Worm (Caenorhabditis elegans) whole organism, young adult: ENCODE data around the gene gstk-1.

ENCODE experiments used
- B0019.2 ChIP-seq: fragments of 200-800 bp; sonication (Bioruptor generic); conservative IDR thresholded peaks from 2 replicates; pipeline ENCODE4 v1.3.6; 2022; ENCODE audit warnings: missing genetic modification reagents, missing genetic modification characterization, missing compliant biosample characterization
- B0261.1 ChIP-seq: sonication (generic microtip); optimal IDR thresholded peaks from 2 replicates; lab custom pipeline; 2016; ENCODE audit warnings: mild to moderate bottlenecking, missing genetic modification characterization, moderate library complexity, missing compliant biosample characterization
- F10E7.11 ChIP-seq: sonication (generic microtip); optimal IDR thresholded peaks from 2 replicates; lab custom pipeline; 2017; ENCODE audit warnings: mild to moderate bottlenecking, missing genetic modification characterization, moderate library complexity, missing compliant biosample characterization
- F22D6.2 ChIP-seq: sonication (generic microtip); optimal IDR thresholded peaks from 2 replicates; lab custom pipeline; 2016; ENCODE audit warnings: mild to moderate bottlenecking, missing genetic modification characterization, missing compliant biosample characterization
- F39B2.1 ChIP-seq: fragments of 200-800 bp; sonication (Bioruptor generic); IDR thresholded peaks from 2 replicates; pipeline ENCODE4 v1.3.6; 2022; ENCODE audit warnings: missing genetic modification reagents, missing genetic modification characterization, missing compliant biosample characterization
- F49E8.2 ChIP-seq: sonication (generic microtip); optimal IDR thresholded peaks from 3 replicates; lab custom pipeline; 2017; ENCODE audit warnings: missing genetic modification characterization, mild to moderate bottlenecking, missing compliant biosample characterization, antibody characterized with exemption, moderate library complexity; ENCODE audit not compliant: insufficient read depth
- F52B5.7 ChIP-seq: sonication (generic microtip); optimal IDR thresholded peaks from 2 replicates; lab custom pipeline; 2016; ENCODE audit warnings: mild to moderate bottlenecking, missing genetic modification characterization, missing compliant biosample characterization
- T26A5.8 ChIP-seq: sonication (generic microtip); optimal IDR thresholded peaks from 2 replicates; lab custom pipeline; 2016; ENCODE audit warnings: missing genetic modification characterization, missing compliant biosample characterization
- ZK185.1 ChIP-seq: sonication (generic microtip); optimal IDR thresholded peaks from 2 replicates; lab custom pipeline; 2016; ENCODE audit warnings: mild to moderate bottlenecking, missing genetic modification characterization, missing compliant biosample characterization; ENCODE audit not compliant: poor library complexity, severe bottlenecking
- atf-7 ChIP-seq: sonication (generic microtip); optimal IDR thresholded peaks from 2 replicates; lab custom pipeline; 2017; ENCODE audit warnings: mild to moderate bottlenecking, missing genetic modification characterization, missing compliant biosample characterization
- attf-5 ChIP-seq: fragments of 200-800 bp; sonication (Bioruptor generic); optimal IDR thresholded peaks from 2 replicates; lab custom pipeline; 2018; ENCODE audit warnings: mild to moderate bottlenecking, missing genetic modification characterization, missing compliant biosample characterization
- bed-2 ChIP-seq: fragments of 200-800 bp; sonication (Bioruptor generic); IDR thresholded peaks from 2 replicates; pipeline ENCODE4 v1.3.6; 2022; ENCODE audit warnings: missing genetic modification reagents, missing genetic modification characterization, missing compliant biosample characterization
- cebp-1 ChIP-seq, 2 experiments: fragments of 200-800 bp in 1 of 2; sonication (Bioruptor generic) in 1 of 2; sonication (generic microtip) in 1 of 2; IDR thresholded peaks in 1 of 2; optimal IDR thresholded peaks in 1 of 2; 2 replicates each; pipeline versions ENCODE4 v1.3.6 to Lab custom; 2017 to 2022; ENCODE audit warnings: missing compliant biosample characterization in 2 of 2, missing genetic modification characterization in 2 of 2, mild to moderate bottlenecking in 1 of 2, missing genetic modification reagents in 1 of 2, moderate library complexity in 1 of 2
- ceh-40 ChIP-seq: fragments of 200-800 bp; sonication (Bioruptor generic); IDR thresholded peaks from 2 replicates; pipeline ENCODE4 v1.3.6; 2022; ENCODE audit warnings: missing genetic modification characterization, missing compliant biosample characterization
- dpff-1 ChIP-seq: sonication (generic microtip); optimal IDR thresholded peaks from 2 replicates; lab custom pipeline; 2017; ENCODE audit warnings: mild to moderate bottlenecking, missing genetic modification characterization, missing compliant biosample characterization
- egl-44 ChIP-seq: fragments of 200-800 bp; sonication (Bioruptor generic); IDR thresholded peaks from 2 replicates; pipeline ENCODE4 v1.3.6; 2022; ENCODE audit warnings: missing genetic modification reagents, missing genetic modification characterization, missing compliant biosample characterization
- ekl-4 ChIP-seq: fragments of 200-800 bp; sonication (Bioruptor generic); IDR thresholded peaks from 2 replicates; pipeline ENCODE4 v1.3.6; 2022; ENCODE audit warnings: missing genetic modification reagents, missing genetic modification characterization, missing compliant biosample characterization
- fkh-3 ChIP-seq: sonication (generic microtip); optimal IDR thresholded peaks from 2 replicates; lab custom pipeline; 2016; ENCODE audit warnings: mild to moderate bottlenecking, missing genetic modification characterization, missing compliant biosample characterization
- hlh-26 ChIP-seq: fragments of 200-800 bp; sonication (Bioruptor generic); conservative IDR thresholded peaks from 2 replicates; pipeline ENCODE4 v1.3.6; 2022; ENCODE audit warnings: missing genetic modification reagents, missing genetic modification characterization, missing compliant biosample characterization
- hmg-1.2 ChIP-seq: fragments of 200-800 bp; sonication (Bioruptor generic); IDR thresholded peaks from 2 replicates; pipeline ENCODE4 v1.3.6; 2022; ENCODE audit warnings: missing genetic modification reagents, missing genetic modification characterization, missing compliant biosample characterization
- hrde-1 ChIP-seq: sonication (generic microtip); optimal IDR thresholded peaks from 2 replicates; lab custom pipeline; 2016; ENCODE audit warnings: missing genetic modification characterization, mild to moderate bottlenecking, missing compliant biosample characterization, moderate library complexity, missing genotype, missing genetic modification reagents, borderline replicate concordance
- hsf-1 ChIP-seq: fragments of 200-800 bp; sonication (Bioruptor generic); IDR thresholded peaks from 2 replicates; pipeline ENCODE4 v1.3.6; 2022; ENCODE audit warnings: missing genetic modification reagents, missing genetic modification characterization, missing compliant biosample characterization
- lag-1 ChIP-seq: fragments of 200-800 bp; sonication (Bioruptor generic); IDR thresholded peaks from 2 replicates; pipeline ENCODE4 v1.3.6; 2022; ENCODE audit warnings: missing genetic modification reagents, missing genetic modification characterization, missing compliant biosample characterization
- let-607 ChIP-seq, 2 experiments: fragments of 200-800 bp in 1 of 2; sonication (Bioruptor generic) in 1 of 2; sonication (generic microtip) in 1 of 2; optimal IDR thresholded peaks; 2 replicates each; lab custom pipeline; 2016 to 2018; ENCODE audit warnings: mild to moderate bottlenecking in 2 of 2, missing compliant biosample characterization in 2 of 2, missing genetic modification characterization in 2 of 2, moderate library complexity in 2 of 2, missing genotype in 1 of 2
- lin-35 ChIP-seq, 3 experiments: fragments of 150-350 bp in 2 of 3; sonication (generic microtip) in 1 of 3; optimal IDR thresholded peaks; 2 replicates each; lab custom pipeline; 2014 to 2018; ENCODE audit warnings: missing biosample characterization in 3 of 3, missing genetic modification characterization in 3 of 3, missing genetic modification reagents in 3 of 3
- mel-28 ChIP-seq: sonication (generic microtip); optimal IDR thresholded peaks from 2 replicates; lab custom pipeline; 2016; ENCODE audit warnings: borderline replicate concordance, mild to moderate bottlenecking, missing genetic modification characterization, missing compliant biosample characterization
- mxl-1 ChIP-seq: sonication (generic microtip); optimal IDR thresholded peaks from 2 replicates; lab custom pipeline; 2016; ENCODE audit warnings: missing genetic modification characterization, missing compliant biosample characterization
- nfyb-1 ChIP-seq: fragments of 200-800 bp; sonication (Bioruptor generic); IDR thresholded peaks from 2 replicates; pipeline ENCODE4 v1.3.6; 2022; ENCODE audit warnings: missing genetic modification reagents, missing genetic modification characterization, missing compliant biosample characterization
- nhr-179 ChIP-seq: sonication (generic microtip); optimal IDR thresholded peaks from 2 replicates; lab custom pipeline; 2016; ENCODE audit warnings: mild to moderate bottlenecking, missing genetic modification characterization, missing compliant biosample characterization
- nhr-80 ChIP-seq: sonication (generic microtip); optimal IDR thresholded peaks from 2 replicates; lab custom pipeline; 2016; ENCODE audit warnings: missing genetic modification characterization, missing compliant biosample characterization
- rpc-1 ChIP-seq, 2 experiments: fragments of 150-350 bp in 1 of 2; sonication (generic microtip) in 1 of 2; optimal IDR thresholded peaks; 2 replicates each; lab custom pipeline; 2014 to 2018; ENCODE audit warnings: missing biosample characterization in 1 of 2, missing genetic modification characterization in 1 of 2, missing genetic modification reagents in 1 of 2, missing genotype in 1 of 2
- tbp1 ChIP-seq: fragments of 200-800 bp; sonication (Bioruptor generic); optimal IDR thresholded peaks from 2 replicates; lab custom pipeline; 2018; ENCODE audit warnings: mild to moderate bottlenecking, missing genetic modification characterization, missing compliant biosample characterization
- unc-62 ChIP-seq: fragments of 150-350 bp; optimal IDR thresholded peaks from 2 replicates; lab custom pipeline; 2014; ENCODE audit warnings: missing biosample characterization, missing genetic modification reagents, missing genetic modification characterization
- zfh-2 ChIP-seq: fragments of 200-800 bp; sonication (Bioruptor generic); conservative IDR thresholded peaks from 2 replicates; pipeline ENCODE4 v1.3.6; 2022; ENCODE audit warnings: missing genetic modification reagents, missing genetic modification characterization, missing compliant biosample characterization

The gstk-1 gene

ce11 chrII:9653679-9654078 lies 2.8 kb upstream of the gstk-1 start, which contains the start of gene ZK1307.2:
Gene ZK1307.2 (minus strand): TSS chrII:9653952.
- TF ChIP-seq dpff-1 (tag; lab: Kevin White, UChicago) (no peak), ceh-40 (no peak), egl-44 (GFP tag; lab: Robert Waterston, UW) (no peak), F49E8.2 (tag; lab: Kevin White, UChicago) (no peak), F39B2.1 (no peak), hlh-26 (GFP tag; lab: Robert Waterston, UW) (no peak), mxl-1 (tag; lab: Kevin White, UChicago) (no peak), B0261.1 (tag; lab: Kevin White, UChicago) (no peak), attf-5 (GFP tag; lab: Kevin White, UChicago) (no peak), nhr-80 (no peak), F52B5.7 (tag; lab: Kevin White, UChicago) (no peak), hsf-1 (no peak), T26A5.8 (tag; lab: Kevin White, UChicago) (no peak), B0019.2 (GFP tag; lab: Robert Waterston, UW) (no peak), hmg-1.2 (no peak)

DNA sequence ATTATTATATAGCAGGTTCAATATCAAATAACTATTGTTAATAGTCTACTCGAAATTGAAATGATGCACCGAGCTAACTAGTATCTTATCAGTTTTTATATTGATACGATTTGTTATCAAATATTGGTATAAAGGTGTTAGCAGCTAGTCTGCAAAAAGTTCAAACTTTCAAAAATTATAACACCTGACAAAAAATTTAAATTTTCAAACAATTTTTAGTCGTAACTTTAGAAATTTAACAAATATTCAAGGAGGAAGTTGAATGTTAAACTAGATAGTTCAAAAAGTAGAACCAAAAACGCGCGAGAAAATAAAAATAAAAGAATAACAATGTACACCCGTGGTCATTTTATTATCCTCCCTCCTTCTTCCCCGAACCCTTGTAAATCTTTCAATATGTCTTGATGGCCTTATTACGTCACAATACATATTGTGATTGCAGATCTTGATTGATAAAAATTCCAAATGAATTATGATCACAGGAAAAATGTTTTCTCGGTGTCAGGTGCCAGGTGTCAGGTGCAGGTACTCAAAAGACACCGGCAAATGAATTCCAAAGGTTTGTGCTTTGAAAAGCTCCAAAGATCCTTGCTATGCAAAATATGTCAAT lies 870 bp upstream of the gstk-1 start, which contains the start of gene ZK1307.1:
TSS of gene ZK1307.1 (minus strand) at position 51 of the 610 bp plus-strand sequence.
- TF ChIP-seq F49E8.2 (tag; lab: Kevin White, UChicago) (no peak), B0019.2 (GFP tag; lab: Robert Waterston, UW) (no peak), hsf-1 (no peak), nhr-179 (tag; lab: Kevin White, UChicago) (no peak), lag-1 (GFP tag; lab: Robert Waterston, UW) (no peak), F52B5.7 (tag; lab: Kevin White, UChicago) (no peak), nfyb-1 (no peak), zfh-2 (no peak)

DNA sequence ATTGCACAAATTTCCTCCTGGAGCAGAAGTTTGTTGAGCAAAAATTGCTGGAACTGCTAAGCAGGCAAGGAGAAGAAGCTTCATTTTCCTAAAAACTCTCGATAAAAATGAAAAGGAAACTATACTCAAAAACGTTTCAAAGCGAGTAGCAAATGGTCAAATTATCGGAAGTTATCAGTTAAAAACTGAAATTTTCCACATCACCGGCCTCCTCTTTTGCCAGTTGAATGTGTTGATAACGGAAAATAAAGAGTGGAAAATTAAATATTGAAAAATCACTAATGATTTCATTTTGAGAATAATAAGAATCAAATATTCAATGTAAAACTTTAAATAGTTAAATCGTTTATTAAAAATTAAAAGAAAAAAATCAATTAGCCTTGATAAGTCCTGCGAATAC lies 2.4 kb downstream of the gstk-1 start, which contains the start of gene ZK1320.2:
TSS of gene ZK1320.2 (minus strand) at position 88 of the 400 bp plus-strand sequence.
- no peak for TF ChIP-seq ekl-4 (GFP tag; lab: Robert Waterston, UW)
- no peak for TF ChIP-seq cebp-1 (GFP tag; IDR thresholded peaks at IDR 0.05; lab: Robert Waterston, UW)
- no peak for TF ChIP-seq cebp-1 (tag; optimal IDR thresholded peaks at IDR 0.05; lab: Kevin White, UChicago)
- TF ChIP-seq rpc-1 (optimal IDR thresholded peaks at IDR 0.05; lab: Kevin White, UChicago): no peak
- no peak for TF ChIP-seq rpc-1 (tag; optimal IDR thresholded peaks at IDR 0.05; lab: Kevin White, UChicago)
- no peak for TF ChIP-seq fkh-3
- TF ChIP-seq unc-62: no peak
- TF ChIP-seq hsf-1: no peak
- no peak for TF ChIP-seq tbp1 (GFP tag; lab: Kevin White, UChicago)
- TF ChIP-seq ZK185.1 (tag; lab: Kevin White, UChicago): no peak
- TF ChIP-seq hrde-1 (tag; lab: Kevin White, UChicago): no peak
- TF ChIP-seq let-607 (tag; optimal IDR thresholded peaks at IDR 0.05; lab: Kevin White, UChicago): peak in 1 of 2 experiments; percentile 7
- TF ChIP-seq lin-35 (GFP tag; optimal IDR thresholded peaks at IDR 0.05; lab: Kevin White, UChicago): no peak
- TF ChIP-seq mel-28 (tag; lab: Kevin White, UChicago): no peak
- TF ChIP-seq nhr-80: peak; percentile 48
- no peak for TF ChIP-seq bed-2 (GFP tag; lab: Robert Waterston, UW)
- no peak for TF ChIP-seq F10E7.11 (tag; lab: Kevin White, UChicago)
- no peak for TF ChIP-seq atf-7 (tag; lab: Kevin White, UChicago)
- TF ChIP-seq F22D6.2 (tag; lab: Kevin White, UChicago): no peak
